Worm (Caenorhabditis elegans): ENCODE data around the gene fbxb-118.
"Not testable (repeated sequence)": the region's sequence is repeated elsewhere in the genome, so short reads cannot be mapped to it uniquely, and the experiment has no call there.

- TF ChIP-seq zag-1 (tag; optimal IDR thresholded peaks at IDR 0.05); fos-1 (tag; optimal IDR thresholded peaks at IDR 0.05); aly-2 (tag; optimal IDR thresholded peaks at IDR 0.05); lin-39 (tag; optimal IDR thresholded peaks at IDR 0.05); lin-13 (GFP tag; optimal IDR thresholded peaks at IDR 0.05); ZK546.5 (tag; optimal IDR thresholded peaks at IDR 0.05); nhr-11 (tag; optimal IDR thresholded peaks at IDR 0.05); ceh-16 (tag; optimal IDR thresholded peaks at IDR 0.05); ama-1 (optimal IDR thresholded peaks at IDR 0.05); R02D3.7 (tag; optimal IDR thresholded peaks at IDR 0.05); nhr-12 (tag; optimal IDR thresholded peaks at IDR 0.05); ztf-11 (tag; optimal IDR thresholded peaks at IDR 0.05): not testable (repeated sequence)
- peak in 1 of 2 experiments; percentile 53 for TF ChIP-seq mdl-1 (tag; optimal IDR thresholded peaks at IDR 0.05)
Observed at ce11 chrII:4049672-4050071, 14.2 kb downstream of the fbxb-118 start.
